Fruit fly (Drosophila melanogaster) whole organism, embryonic: ENCODE measurements around the gene galectin.

Source experiments
- Abd-B ChIP-seq: fragments of 200-800 bp; sonication (Bioruptor generic); optimal IDR thresholded peaks from 2 replicates; lab custom pipeline; 2018; ENCODE audit warnings: missing biosample characterization, mild to moderate bottlenecking, missing genetic modification characterization, moderate library complexity
- Atf6 ChIP-seq: fragments of 200-800 bp; sonication (Bioruptor generic); IDR thresholded peaks from 2 replicates; pipeline ENCODE4 v1.3.6; 2022; ENCODE audit warnings: missing biosample characterization, missing genetic modification characterization
- C15 ChIP-seq: fragments of 200-800 bp; sonication (Bioruptor generic); IDR thresholded peaks from 3 replicates; pipeline ENCODE4 v1.3.6; 2022; ENCODE audit warnings: missing biosample characterization, missing genetic modification characterization
- CG10462 ChIP-seq: fragments of 200-800 bp; sonication (Bioruptor generic); optimal IDR thresholded peaks from 2 replicates; lab custom pipeline; 2016; ENCODE audit warnings: missing biosample characterization, missing genetic modification characterization
- CG10565 ChIP-seq: fragments of 200-800 bp; sonication (Bioruptor generic); optimal IDR thresholded peaks from 3 replicates; lab custom pipeline; 2016; ENCODE audit warnings: missing biosample characterization, mild to moderate bottlenecking, missing genetic modification characterization
- CG12104 ChIP-seq: fragments of 200-800 bp; sonication (Bioruptor generic); optimal IDR thresholded peaks from 3 replicates; lab custom pipeline; 2016; ENCODE audit warnings: missing biosample characterization, missing genetic modification characterization
- CG12155 ChIP-seq: fragments of 200-800 bp; sonication (Bioruptor generic); optimal IDR thresholded peaks from 3 replicates; lab custom pipeline; 2016; ENCODE audit warnings: missing biosample characterization, missing genetic modification characterization
- CG12942 ChIP-seq: fragments of 200-800 bp; sonication (Bioruptor generic); optimal IDR thresholded peaks from 3 replicates; lab custom pipeline; 2016; ENCODE audit warnings: missing biosample characterization, missing genetic modification characterization
- CG14710 ChIP-seq: fragments of 200-800 bp; sonication (Bioruptor generic); optimal IDR thresholded peaks from 3 replicates; lab custom pipeline; 2019; ENCODE audit warnings: missing biosample characterization, mild to moderate bottlenecking, missing genetic modification characterization, moderate library complexity
- CG15479 ChIP-seq: fragments of 200-800 bp; sonication (Bioruptor generic); optimal IDR thresholded peaks from 3 replicates; lab custom pipeline; 2019; ENCODE audit warnings: missing biosample characterization, mild to moderate bottlenecking, missing genetic modification characterization, moderate library complexity
- CG16779 ChIP-seq: fragments of 200-800 bp; sonication (Bioruptor generic); IDR thresholded peaks from 2 replicates; pipeline ENCODE4 v1.3.6; 2022; ENCODE audit warnings: missing biosample characterization, missing genetic modification characterization
- CG16815 ChIP-seq: fragments of 200-800 bp; sonication (Bioruptor generic); optimal IDR thresholded peaks from 3 replicates; lab custom pipeline; 2017; ENCODE audit warnings: missing biosample characterization, mild to moderate bottlenecking, missing genetic modification characterization
- CG18476 ChIP-seq: fragments of 200-800 bp; sonication (Bioruptor generic); optimal IDR thresholded peaks from 2 replicates; lab custom pipeline; 2016; ENCODE audit warnings: missing biosample characterization, mild to moderate bottlenecking, missing genetic modification characterization
- CG18599 ChIP-seq: fragments of 200-800 bp; sonication (Bioruptor generic); optimal IDR thresholded peaks from 3 replicates; lab custom pipeline; 2017; ENCODE audit warnings: missing biosample characterization, missing genetic modification characterization, mild to moderate bottlenecking, moderate library complexity, missing genetic modification reagents
- CG18619 ChIP-seq: fragments of 200-800 bp; sonication (Bioruptor generic); optimal IDR thresholded peaks from 3 replicates; lab custom pipeline; 2017; ENCODE audit warnings: missing biosample characterization, mild to moderate bottlenecking, missing genetic modification characterization
- CG2202 ChIP-seq: fragments of 200-800 bp; sonication (Bioruptor generic); optimal IDR thresholded peaks from 2 replicates; lab custom pipeline; 2018; ENCODE audit warnings: missing biosample characterization, mild to moderate bottlenecking, missing genetic modification characterization
- CG30431 ChIP-seq: fragments of 200-800 bp; sonication (Bioruptor generic); optimal IDR thresholded peaks from 2 replicates; lab custom pipeline; 2017; ENCODE audit warnings: missing biosample characterization, missing genetic modification characterization
- CG31388 ChIP-seq: fragments of 200-800 bp; sonication (Bioruptor generic); optimal IDR thresholded peaks from 2 replicates; lab custom pipeline; 2016; ENCODE audit warnings: missing biosample characterization, missing genetic modification characterization
- CG31441 ChIP-seq: fragments of 200-800 bp; sonication (Bioruptor generic); IDR thresholded peaks from 2 replicates; pipeline ENCODE4 v1.3.6; 2022; ENCODE audit warnings: missing biosample characterization, missing genetic modification characterization
- CG32532 ChIP-seq: fragments of 200-800 bp; sonication (Bioruptor generic); IDR thresholded peaks from 2 replicates; pipeline ENCODE4 v1.3.6; 2022; ENCODE audit warnings: missing biosample characterization, missing genetic modification characterization
- CG6654 ChIP-seq: fragments of 200-800 bp; sonication (Bioruptor generic); optimal IDR thresholded peaks from 2 replicates; lab custom pipeline; 2017; ENCODE audit warnings: missing biosample characterization, mild to moderate bottlenecking, missing genetic modification characterization
- CG6683 ChIP-seq: fragments of 200-800 bp; sonication (Bioruptor generic); optimal IDR thresholded peaks from 2 replicates; lab custom pipeline; 2017; ENCODE audit warnings: missing biosample characterization, mild to moderate bottlenecking, missing genetic modification characterization, missing genetic modification reagents
- CG7963 ChIP-seq: fragments of 200-800 bp; sonication (Bioruptor generic); IDR thresholded peaks from 3 replicates; pipeline ENCODE4 v1.3.6; 2022; ENCODE audit warnings: missing biosample characterization, missing genetic modification characterization; ENCODE audit not compliant: partially characterized antibody
- CG8924 ChIP-seq: fragments of 200-800 bp; optimal IDR thresholded peaks from 3 replicates; lab custom pipeline; 2019; ENCODE audit warnings: missing biosample characterization, mild to moderate bottlenecking, missing genetic modification characterization, moderate library complexity
- CG9932 ChIP-seq: fragments of 200-800 bp; sonication (Bioruptor generic); IDR thresholded peaks from 2 replicates; pipeline ENCODE4 v1.3.6; 2022; ENCODE audit warnings: missing biosample characterization, missing genetic modification characterization
- Ets65A ChIP-seq: fragments of 200-800 bp; sonication (Bioruptor generic); peaks from one replicate; lab custom pipeline; 2016; ENCODE audit warnings: missing biosample characterization, missing genetic modification characterization
- Kr ChIP-seq: fragments of 200-800 bp; sonication (Bioruptor generic); optimal IDR thresholded peaks from 2 replicates; lab custom pipeline; 2017; ENCODE audit warnings: missing biosample characterization, mild to moderate bottlenecking, missing genetic modification characterization
- Mrtf ChIP-seq: fragments of 200-800 bp; sonication (Bioruptor generic); IDR thresholded peaks from 3 replicates; pipeline ENCODE4 v1.3.6; 2022; ENCODE audit warnings: missing biosample characterization, missing genetic modification characterization
- NC2β ChIP-seq: fragments of 200-800 bp; sonication (Bioruptor generic); optimal IDR thresholded peaks from 2 replicates; lab custom pipeline; 2016; ENCODE audit warnings: missing biosample characterization, missing genetic modification characterization
- Sin3A ChIP-seq: fragments of >200 bp; optimal IDR thresholded peaks from 2 replicates; lab custom pipeline; 2018
- Xrp1 ChIP-seq: fragments of 200-800 bp; sonication (Bioruptor generic); IDR thresholded peaks from 2 replicates; pipeline ENCODE4 v1.3.6; 2022; ENCODE audit warnings: missing biosample characterization, missing genetic modification characterization
- amos ChIP-seq: fragments of 200-800 bp; sonication (Bioruptor generic); IDR thresholded peaks from 2 replicates; pipeline ENCODE4 v1.3.6; 2022; ENCODE audit warnings: missing biosample characterization, missing genetic modification characterization; ENCODE audit not compliant: partially characterized antibody
- bcd ChIP-seq: fragments of 200-800 bp; sonication (Bioruptor generic); optimal IDR thresholded peaks from 2 replicates; lab custom pipeline; 2017; ENCODE audit warnings: missing biosample characterization, mild to moderate bottlenecking, missing genetic modification characterization
- br ChIP-seq: fragments of >200 bp; optimal IDR thresholded peaks from 2 replicates; lab custom pipeline; 2017
- danr ChIP-seq: fragments of 200-800 bp; sonication (Bioruptor generic); IDR thresholded peaks from 2 replicates; pipeline ENCODE4 v1.3.6; 2022; ENCODE audit warnings: missing biosample characterization, missing genetic modification characterization
- fd64A ChIP-seq: fragments of 200-800 bp; sonication (Bioruptor generic); optimal IDR thresholded peaks from 3 replicates; lab custom pipeline; 2018; ENCODE audit warnings: missing biosample characterization, mild to moderate bottlenecking, missing genetic modification characterization
- fd96Cb ChIP-seq: fragments of 200-800 bp; sonication (Bioruptor generic); optimal IDR thresholded peaks from 2 replicates; lab custom pipeline; 2018; ENCODE audit warnings: missing biosample characterization, mild to moderate bottlenecking, missing genetic modification characterization, moderate library complexity
- gem ChIP-seq: fragments of 200-800 bp; sonication (Bioruptor generic); optimal IDR thresholded peaks from 2 replicates; lab custom pipeline; 2019; ENCODE audit warnings: missing biosample characterization, mild to moderate bottlenecking, missing genetic modification characterization, moderate library complexity
- grau ChIP-seq: fragments of 200-800 bp; optimal IDR thresholded peaks from 3 replicates; lab custom pipeline; 2019; ENCODE audit warnings: missing biosample characterization, mild to moderate bottlenecking, missing genetic modification characterization, moderate library complexity
- lab ChIP-seq: fragments of 200-800 bp; sonication (Bioruptor generic); optimal IDR thresholded peaks from 3 replicates; lab custom pipeline; 2017; ENCODE audit warnings: missing biosample characterization, missing genetic modification characterization, mild to moderate bottlenecking, moderate library complexity, missing genetic modification reagents
- luna ChIP-seq: fragments of 200-800 bp; sonication (Bioruptor generic); optimal IDR thresholded peaks from 2 replicates; lab custom pipeline; 2016; ENCODE audit warnings: missing biosample characterization, missing genetic modification characterization
- mirr ChIP-seq: fragments of 200-800 bp; sonication (Bioruptor generic); optimal IDR thresholded peaks from 3 replicates; lab custom pipeline; 2018; ENCODE audit warnings: missing biosample characterization, mild to moderate bottlenecking, missing genetic modification characterization
- nerfin-1 ChIP-seq: fragments of 200-800 bp; sonication (Bioruptor generic); optimal IDR thresholded peaks from 3 replicates; lab custom pipeline; 2019; ENCODE audit warnings: missing biosample characterization, mild to moderate bottlenecking, missing genetic modification characterization, moderate library complexity
- org-1 ChIP-seq: fragments of 200-800 bp; sonication (Bioruptor generic); optimal IDR thresholded peaks from 2 replicates; lab custom pipeline; 2017; ENCODE audit warnings: missing biosample characterization, missing genetic modification characterization
- pb ChIP-seq: fragments of 200-800 bp; sonication (Bioruptor generic); optimal IDR thresholded peaks from 3 replicates; lab custom pipeline; 2016; ENCODE audit warnings: missing biosample characterization, missing genetic modification characterization
- pum ChIP-seq: fragments of 200-800 bp; sonication (Bioruptor generic); optimal IDR thresholded peaks from 2 replicates; lab custom pipeline; 2016; ENCODE audit warnings: missing biosample characterization, missing genetic modification characterization
- sens-2 ChIP-seq: fragments of 200-800 bp; sonication (Bioruptor generic); IDR thresholded peaks from 2 replicates; pipeline ENCODE4 v1.3.6; 2022; ENCODE audit warnings: missing biosample characterization, missing genetic modification characterization
- shn ChIP-seq: fragments of 200-800 bp; sonication (Bioruptor generic); optimal IDR thresholded peaks from 3 replicates; lab custom pipeline; 2016; ENCODE audit warnings: missing biosample characterization, missing genetic modification characterization
- sisA ChIP-seq: fragments of 200-800 bp; sonication (Bioruptor generic); IDR thresholded peaks from 2 replicates; pipeline ENCODE4 v1.3.6; 2022; ENCODE audit warnings: missing biosample characterization, missing genetic modification characterization
- tap ChIP-seq: fragments of 200-800 bp; optimal IDR thresholded peaks from 3 replicates; lab custom pipeline; 2019; ENCODE audit warnings: missing biosample characterization, mild to moderate bottlenecking, missing genetic modification characterization, moderate library complexity
- wdn ChIP-seq: fragments of 200-800 bp; sonication (Bioruptor generic); IDR thresholded peaks from 2 replicates; pipeline ENCODE4 v1.3.6; 2022; ENCODE audit warnings: missing biosample characterization, missing genetic modification characterization
- wek ChIP-seq: fragments of 200-800 bp; sonication (Bioruptor generic); optimal IDR thresholded peaks from 3 replicates; lab custom pipeline; 2018; ENCODE audit warnings: missing biosample characterization, mild to moderate bottlenecking, missing genetic modification characterization, moderate library complexity

galectin gene

dm6 chr2L:87255-87723 is 15.7 kb downstream of the galectin start, which contains the start of gene net (continued):
- peak; percentile 51; the same call in 1 of the 2 replicates for TF ChIP-seq Atf6 (GFP tag; lab: Robert Waterston, UW)
- TF ChIP-seq CG6654 (GFP tag; lab: Kevin White, UChicago) = peak; percentile 13
- peak; percentile 86 for TF ChIP-seq lab (GFP tag; lab: Kevin White, UChicago)
- TF ChIP-seq pb (GFP tag; lab: Kevin White, UChicago) = no peak
- no peak for TF ChIP-seq CG16779 (GFP tag; lab: Robert Waterston, UW)
- no peak for TF ChIP-seq CG10565 (GFP tag; lab: Kevin White, UChicago)
- TF ChIP-seq CG12155 (GFP tag; lab: Kevin White, UChicago) = peak; percentile 47
- TF ChIP-seq CG12942 = no peak
- peak; percentile 58 for TF ChIP-seq CG14710 (tag; lab: Kevin White, UChicago)
- peak; percentile 13 for TF ChIP-seq CG18476
- peak; percentile 73 for TF ChIP-seq bcd (GFP tag; lab: Kevin White, UChicago)
- peak; percentile 43 for TF ChIP-seq CG2202 (tag; lab: Kevin White, UChicago)
- no peak for TF ChIP-seq CG30431 (GFP tag; lab: Kevin White, UChicago)
- no peak for TF ChIP-seq sisA (GFP tag; lab: Robert Waterston, UW)
- peak; percentile 80 for TF ChIP-seq CG8924 (tag; lab: Kevin White, UChicago)
- TF ChIP-seq CG12104 (GFP tag; lab: Kevin White, UChicago) = peak; percentile 50
- peak; percentile 72 for TF ChIP-seq tap (tag; lab: Kevin White, UChicago)
- TF ChIP-seq Xrp1 (GFP tag; lab: Robert Waterston, UW) = peak; percentile 69
- no peak for TF ChIP-seq shn
- peak; percentile 37 for TF ChIP-seq fd96Cb (tag; lab: Kevin White, UChicago)
- no peak for TF ChIP-seq Sin3A (lab: Kevin White, UChicago)
- TF ChIP-seq nerfin-1 (tag; lab: Kevin White, UChicago) = peak; percentile 54
- peak; percentile 89 for TF ChIP-seq CG18599
- TF ChIP-seq pum (GFP tag; lab: Kevin White, UChicago) = no peak
- TF ChIP-seq org-1 (GFP tag; lab: Kevin White, UChicago) = peak; percentile 60
- no peak; the same call in 1 of the 2 replicates for TF ChIP-seq danr (GFP tag; lab: Robert Waterston, UW)
- peak; percentile 14 for TF ChIP-seq mirr (GFP tag; lab: Kevin White, UChicago)
- TF ChIP-seq amos = no peak
- TF ChIP-seq CG31388 (GFP tag; lab: Kevin White, UChicago) = no peak
- TF ChIP-seq fd64A (GFP tag; lab: Kevin White, UChicago) = no peak
- TF ChIP-seq CG7963 = no peak
- TF ChIP-seq wek (GFP tag; lab: Kevin White, UChicago) = no peak
- no peak for TF ChIP-seq br (lab: Kevin White, UChicago)
- TF ChIP-seq NC2β (GFP tag; lab: Kevin White, UChicago) = no peak
- TF ChIP-seq gem (tag; lab: Kevin White, UChicago) = peak; percentile 79
- no peak for TF ChIP-seq C15 (GFP tag; lab: Robert Waterston, UW)
- TF ChIP-seq sens-2 = no peak
- TF ChIP-seq Ets65A = peak; percentile 48
- no peak for TF ChIP-seq CG10462 (GFP tag; lab: Kevin White, UChicago)
- peak; percentile 74 for TF ChIP-seq CG9932 (GFP tag; lab: Robert Waterston, UW)
- TF ChIP-seq luna (GFP tag; lab: Kevin White, UChicago) = no peak
- TF ChIP-seq Kr (GFP tag; lab: Kevin White, UChicago) = no peak
- TF ChIP-seq grau = peak; percentile 87
- peak; percentile 58 for TF ChIP-seq CG6683 (GFP tag; lab: Kevin White, UChicago)
- TF ChIP-seq CG32532 (GFP tag; lab: Robert Waterston, UW) = peak; percentile 67
- no peak for TF ChIP-seq CG15479 (GFP tag; lab: Kevin White, UChicago)
- no peak for TF ChIP-seq Abd-B (GFP tag; lab: Kevin White, UChicago)
- peak; percentile 75 for TF ChIP-seq CG31441 (GFP tag; lab: Robert Waterston, UW)
- no peak for TF ChIP-seq wdn (GFP tag; lab: Robert Waterston, UW)
- TF ChIP-seq Mrtf (GFP tag; lab: Robert Waterston, UW) = no peak
- peak; percentile 40 for TF ChIP-seq CG16815 (GFP tag; lab: Kevin White, UChicago)
- peak; percentile 71 for TF ChIP-seq CG18619 (GFP tag; lab: Kevin White, UChicago)
